Worm (Caenorhabditis elegans): Measurements from ENCODE around the gene rdy-2.

The rdy-2 gene

DNA sequence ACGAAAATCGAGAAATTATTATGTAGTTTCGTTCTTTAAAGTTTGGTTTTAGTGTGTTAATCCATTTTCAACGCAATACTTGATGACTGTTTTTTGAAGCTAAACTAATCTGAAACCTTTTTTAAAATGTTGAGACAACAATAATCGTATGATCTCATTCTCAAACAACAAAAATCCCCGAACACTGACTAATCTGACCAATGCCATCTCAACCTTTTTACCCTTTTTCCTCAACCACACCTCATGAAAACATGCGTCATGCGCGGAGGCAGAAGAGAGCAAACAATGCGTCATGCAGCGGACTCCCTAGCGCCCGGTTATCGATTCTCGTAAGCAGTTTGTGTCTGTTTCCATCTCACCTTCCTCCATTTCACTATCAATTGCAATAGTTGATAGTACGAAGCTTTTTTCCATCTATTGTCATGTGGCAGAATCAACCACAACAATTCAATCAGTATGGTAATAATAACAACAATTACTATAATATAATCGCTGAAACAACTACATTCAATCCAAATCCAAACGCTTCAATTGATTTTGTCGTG is 29.0 kb downstream of the rdy-2 start, which contains the start of gene C50B8.4:
Gene C50B8.4, plus strand, starts transcription at position 299 of the 545 bp plus-strand sequence.
- TF ChIP-seq ceh-13 (GFP tag; optimal IDR thresholded peaks at IDR 0.05) (no peak), pes-1 (GFP tag; IDR thresholded peaks at IDR 0.05) (no peak), tra-4 (tag; optimal IDR thresholded peaks at IDR 0.05) (no peak), hnd-1 (tag; optimal IDR thresholded peaks at IDR 0.05) (no peak), scrt-1 (GFP tag; IDR thresholded peaks at IDR 0.05) (no peak), ceh-36 (tag; optimal IDR thresholded peaks at IDR 0.05) (no peak), ets-7 (tag; optimal IDR thresholded peaks at IDR 0.05) (no peak), tbx-37 (GFP tag; conservative IDR thresholded peaks at IDR 0.05) (no peak), B0310.2 (tag; optimal IDR thresholded peaks at IDR 0.05) (no peak), hmg-4 (GFP tag; optimal IDR thresholded peaks at IDR 0.05) (no peak), aly-1 (tag; optimal IDR thresholded peaks at IDR 0.05) (no peak), hmbx-1 (tag; optimal IDR thresholded peaks at IDR 0.05) (no peak), tbx-11 (GFP tag; IDR thresholded peaks at IDR 0.05) (no peak), sea-1 (GFP tag; conservative IDR thresholded peaks at IDR 0.05) (no peak), flt-1 (GFP tag; IDR thresholded peaks at IDR 0.05) (no peak), ama-1 (optimal IDR thresholded peaks at IDR 0.05) (no peak)

ce11 chrV:13568533-13568932 is 32.2 kb downstream of the rdy-2 start, which contains the start of the genes nuaf-1 and bir-2:
Gene nuaf-1, minus strand, starts transcription at chrV:13568630.
Gene bir-2, plus strand, starts transcription at chrV:13568850.
- TF ChIP-seq B0310.2 (tag; optimal IDR thresholded peaks at IDR 0.05) (no peak), hmg-4 (GFP tag; optimal IDR thresholded peaks at IDR 0.05) (no peak), F13C5.2 (tag; optimal IDR thresholded peaks at IDR 0.05) (no peak), tbx-11 (GFP tag; IDR thresholded peaks at IDR 0.05) (no peak), ama-1 (optimal IDR thresholded peaks at IDR 0.05) (no peak), hmbx-1 (tag; optimal IDR thresholded peaks at IDR 0.05) (no peak), ceh-36 (tag; optimal IDR thresholded peaks at IDR 0.05) (no peak)

ce11 chrV:13566967-13567366 is 33.8 kb downstream of the rdy-2 start:
- TF ChIP-seq sea-1 (GFP tag; conservative IDR thresholded peaks at IDR 0.05) (no peak), ets-7 (tag; optimal IDR thresholded peaks at IDR 0.05) (no peak), hnd-1 (tag; optimal IDR thresholded peaks at IDR 0.05) (no peak), ceh-13 (GFP tag; optimal IDR thresholded peaks at IDR 0.05) (no peak), tbx-37 (GFP tag; conservative IDR thresholded peaks at IDR 0.05) (no peak), pes-1 (GFP tag; IDR thresholded peaks at IDR 0.05) (no peak), B0310.2 (tag; optimal IDR thresholded peaks at IDR 0.05) (no peak), tra-4 (tag; optimal IDR thresholded peaks at IDR 0.05) (no peak), ama-1 (optimal IDR thresholded peaks at IDR 0.05) (no peak), tbx-11 (GFP tag; IDR thresholded peaks at IDR 0.05) (no peak), F13C5.2 (tag; optimal IDR thresholded peaks at IDR 0.05) (no peak), flt-1 (GFP tag; IDR thresholded peaks at IDR 0.05) (no peak), ceh-36 (tag; optimal IDR thresholded peaks at IDR 0.05) (no peak), hmg-4 (GFP tag; optimal IDR thresholded peaks at IDR 0.05) (no peak), scrt-1 (GFP tag; IDR thresholded peaks at IDR 0.05) (no peak)

DNA sequence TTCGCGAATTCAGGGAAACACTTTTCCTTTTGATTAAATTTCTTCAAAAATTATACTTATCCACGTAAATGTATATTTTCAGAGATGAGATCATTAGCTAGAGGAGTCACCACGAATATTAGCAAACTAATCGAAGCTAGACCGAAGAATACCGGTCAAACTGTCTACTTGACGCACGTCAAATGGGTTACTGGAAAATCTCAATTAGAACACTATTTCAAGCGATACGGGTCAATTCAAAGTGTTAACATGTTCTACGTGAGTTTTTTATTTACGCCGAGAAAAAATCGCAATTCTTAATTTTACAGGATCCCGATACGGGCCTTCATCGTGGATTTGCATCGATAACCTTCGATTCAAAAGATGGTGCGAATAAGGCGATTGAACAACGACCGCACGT is 35.0 kb downstream of the rdy-2 start, which contains the start of gene slrp-1:
Gene slrp-1, plus strand, starts transcription at position 83 of the 400 bp plus-strand sequence.
- TF ChIP-seq ama-1 (optimal IDR thresholded peaks at IDR 0.05): no peak
- TF ChIP-seq tbx-11 (GFP tag; IDR thresholded peaks at IDR 0.05): no peak

DNA sequence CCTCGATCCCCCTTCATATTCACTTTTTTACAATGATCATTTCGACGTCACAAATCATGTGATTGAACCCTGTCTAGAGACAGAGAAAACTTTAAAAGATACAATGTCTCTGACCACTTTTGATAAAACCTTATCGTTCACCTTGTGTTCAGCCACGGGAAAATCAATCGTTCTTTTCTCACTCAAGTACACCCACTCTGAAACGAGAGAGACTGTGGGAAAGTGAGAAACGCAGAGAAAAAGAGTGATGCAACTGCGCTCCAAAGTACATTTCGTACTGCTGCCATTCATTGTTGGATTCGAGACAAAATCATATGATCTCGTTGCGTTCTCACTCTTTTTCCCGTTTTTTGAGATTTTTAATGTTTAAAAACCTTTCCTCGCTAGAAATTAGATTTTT is 35.6 kb downstream of the rdy-2 start:
- TF ChIP-seq aly-1 (tag; optimal IDR thresholded peaks at IDR 0.05) (no peak), ceh-36 (tag; optimal IDR thresholded peaks at IDR 0.05) (no peak), ets-7 (tag; optimal IDR thresholded peaks at IDR 0.05) (no peak), hnd-1 (tag; optimal IDR thresholded peaks at IDR 0.05) (no peak), hmbx-1 (tag; optimal IDR thresholded peaks at IDR 0.05) (no peak), hmg-4 (GFP tag; optimal IDR thresholded peaks at IDR 0.05) (no peak), B0310.2 (tag; optimal IDR thresholded peaks at IDR 0.05) (no peak), ama-1 (optimal IDR thresholded peaks at IDR 0.05) (no peak)

DNA sequence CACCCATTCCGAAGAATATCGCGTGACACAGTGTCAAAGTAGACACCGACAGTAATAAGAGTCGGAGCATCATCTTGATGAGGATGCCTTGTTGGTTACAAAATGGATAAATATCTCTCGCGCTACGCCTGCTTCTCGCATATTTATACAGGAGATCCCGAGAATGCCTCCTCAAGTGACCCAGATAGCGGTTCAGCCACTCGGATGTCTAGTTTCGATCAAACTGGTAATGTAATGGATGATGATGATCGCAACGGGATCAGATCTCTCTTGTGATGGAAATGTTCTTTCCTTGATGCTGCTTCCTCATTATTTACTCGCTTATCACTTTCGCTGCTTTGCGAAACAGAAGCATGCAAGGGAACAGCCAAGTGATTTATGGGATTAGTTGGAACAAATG is 36.9 kb downstream of the rdy-2 start, which contains the start of gene grl-17:
Gene grl-17, minus strand, starts transcription at position 101 of the 400 bp plus-strand sequence.
- TF ChIP-seq sea-1 (GFP tag; conservative IDR thresholded peaks at IDR 0.05) (no peak), ceh-36 (tag; optimal IDR thresholded peaks at IDR 0.05) (no peak), ets-7 (tag; optimal IDR thresholded peaks at IDR 0.05) (no peak), scrt-1 (GFP tag; IDR thresholded peaks at IDR 0.05) (no peak)

DNA sequence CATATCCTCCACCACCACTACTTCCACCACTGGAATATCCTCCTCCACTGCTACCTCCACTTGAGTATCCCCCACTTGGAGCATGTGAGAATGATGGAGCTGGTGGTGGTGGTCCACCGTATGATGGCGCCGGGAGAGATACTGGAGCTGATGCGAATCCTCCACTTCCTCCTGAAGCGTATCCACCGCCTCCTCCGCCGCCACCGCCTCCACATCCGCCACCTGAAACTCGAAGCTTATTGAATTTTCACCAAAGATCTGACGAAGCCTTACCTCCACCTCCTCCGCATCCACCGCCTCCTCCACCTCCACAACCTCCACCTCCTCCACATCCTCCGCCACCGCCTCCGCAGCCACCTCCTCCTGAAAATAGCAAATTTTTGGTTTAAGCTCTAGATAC is 38.0 kb downstream of the rdy-2 start:
- TF ChIP-seq aly-1 (tag; optimal IDR thresholded peaks at IDR 0.05): no peak
- no peak for TF ChIP-seq ama-1 (optimal IDR thresholded peaks at IDR 0.05)
- no peak for TF ChIP-seq tbx-11 (GFP tag; IDR thresholded peaks at IDR 0.05)
- no peak for TF ChIP-seq hmbx-1 (tag; optimal IDR thresholded peaks at IDR 0.05)
- no peak for TF ChIP-seq F13C5.2 (tag; optimal IDR thresholded peaks at IDR 0.05)
- TF ChIP-seq hmg-4 (GFP tag; optimal IDR thresholded peaks at IDR 0.05): no peak
- TF ChIP-seq ets-7 (tag; optimal IDR thresholded peaks at IDR 0.05): no peak
- TF ChIP-seq tra-4 (tag; optimal IDR thresholded peaks at IDR 0.05): no peak
- no peak for TF ChIP-seq B0310.2 (tag; optimal IDR thresholded peaks at IDR 0.05)
- TF ChIP-seq ceh-36 (tag; optimal IDR thresholded peaks at IDR 0.05): no peak
- no peak for TF ChIP-seq tbx-37 (GFP tag; conservative IDR thresholded peaks at IDR 0.05)
- TF ChIP-seq sea-1 (GFP tag; conservative IDR thresholded peaks at IDR 0.05): no peak
- no peak for TF ChIP-seq flt-1 (GFP tag; IDR thresholded peaks at IDR 0.05)
- TF ChIP-seq ceh-13 (GFP tag; optimal IDR thresholded peaks at IDR 0.05): no peak
- TF ChIP-seq hnd-1 (tag; optimal IDR thresholded peaks at IDR 0.05): no peak

- no peak for TF ChIP-seq ets-7 (tag; optimal IDR thresholded peaks at IDR 0.05)
- no peak for TF ChIP-seq aly-1 (tag; optimal IDR thresholded peaks at IDR 0.05)
These were observed 40.8 kb downstream of the rdy-2 start, which contains the start of gene C56A3.8 for ce11 chrV:13559978-13560377. Gene C56A3.8, plus strand, starts transcription at chrV:13560278.

Measured in whole organism, early embryonic.